Fruit fly (Drosophila melanogaster) whole organism, adult: ENCODE measurements around the gene CG31776.

Source experiments
- CG11617 ChIP-seq: fragments of 200-800 bp; sonication (Bioruptor generic); optimal IDR thresholded peaks from 2 replicates; lab custom pipeline; 2017; ENCODE audit warnings: mild to moderate bottlenecking, missing biosample characterization, missing genetic modification reagents, missing genetic modification characterization
- CG12768 ChIP-seq: fragments of 200-800 bp; sonication (Bioruptor generic); optimal IDR thresholded peaks from 2 replicates; lab custom pipeline; 2017; ENCODE audit warnings: missing biosample characterization, missing genetic modification characterization, mild to moderate bottlenecking, moderate library complexity, missing genetic modification reagents
- CG14711 ChIP-seq: fragments of 200-800 bp; sonication (Bioruptor generic); optimal IDR thresholded peaks from 2 replicates; lab custom pipeline; 2018; ENCODE audit warnings: missing biosample characterization, mild to moderate bottlenecking, missing genetic modification characterization, moderate library complexity
- CG1620 ChIP-seq: fragments of 200-800 bp; sonication (Bioruptor generic); optimal IDR thresholded peaks from 2 replicates; lab custom pipeline; 2016; ENCODE audit warnings: missing biosample characterization, missing genetic modification characterization
- CG33017 ChIP-seq: fragments of 200-800 bp; sonication (Bioruptor generic); optimal IDR thresholded peaks from 2 replicates; lab custom pipeline; 2018; ENCODE audit warnings: missing biosample characterization, mild to moderate bottlenecking, missing genetic modification characterization, moderate library complexity
- CG5204 ChIP-seq: fragments of 200-800 bp; sonication (Bioruptor generic); optimal IDR thresholded peaks from 2 replicates; lab custom pipeline; 2016; ENCODE audit warnings: missing biosample characterization, missing genetic modification characterization
- CG7045 ChIP-seq: fragments of 200-800 bp; sonication (Bioruptor generic); optimal IDR thresholded peaks from 2 replicates; lab custom pipeline; 2017; ENCODE audit warnings: missing biosample characterization, mild to moderate bottlenecking, missing genetic modification characterization
- CG7101 ChIP-seq: fragments of 200-800 bp; sonication (Bioruptor generic); optimal IDR thresholded peaks from 2 replicates; lab custom pipeline; 2018; ENCODE audit warnings: missing biosample characterization, mild to moderate bottlenecking, missing genetic modification characterization, moderate library complexity
- Clk ChIP-seq: fragments of 200-800 bp; sonication (Bioruptor generic); optimal IDR thresholded peaks from 2 replicates; lab custom pipeline; 2017; ENCODE audit warnings: missing biosample characterization, missing genetic modification characterization
- Crg-1 ChIP-seq: fragments of 200-800 bp; sonication (Bioruptor generic); optimal IDR thresholded peaks from 2 replicates; lab custom pipeline; 2016; ENCODE audit warnings: missing biosample characterization, missing genetic modification characterization
- Hr96 ChIP-seq: fragments of 200-800 bp; sonication (Bioruptor generic); optimal IDR thresholded peaks from 2 replicates; lab custom pipeline; 2016; ENCODE audit warnings: missing biosample characterization, missing genetic modification characterization
- Mnt ChIP-seq: fragments of 200-800 bp; sonication (Bioruptor generic); optimal IDR thresholded peaks from 2 replicates; lab custom pipeline; 2016; ENCODE audit warnings: missing biosample characterization, mild to moderate bottlenecking, missing genetic modification characterization
- bab1 ChIP-seq: fragments of 200-800 bp; sonication (Bioruptor generic); optimal IDR thresholded peaks from 3 replicates; lab custom pipeline; 2019; ENCODE audit warnings: missing biosample characterization, mild to moderate bottlenecking, missing genetic modification characterization, moderate library complexity
- cic ChIP-seq: fragments of 200-800 bp; sonication (Bioruptor generic); optimal IDR thresholded peaks from 2 replicates; lab custom pipeline; 2017; ENCODE audit warnings: missing biosample characterization, mild to moderate bottlenecking, missing genetic modification characterization, moderate library complexity
- cnc ChIP-seq, 2 experiments: fragments of >200 bp; optimal IDR thresholded peaks; 2 replicates each; lab custom pipeline; 2017
- kay ChIP-seq: fragments of 200-800 bp; sonication (Bioruptor generic); peaks from one replicate; lab custom pipeline; 2016; ENCODE audit warnings: missing biosample characterization, missing genetic modification characterization, borderline replicate concordance
- ovo ChIP-seq: fragments of 200-800 bp; sonication (Bioruptor generic); optimal IDR thresholded peaks from 2 replicates; lab custom pipeline; 2016; ENCODE audit warnings: missing biosample characterization, missing genetic modification characterization
- pad ChIP-seq: fragments of 200-800 bp; sonication (Bioruptor generic); optimal IDR thresholded peaks from 3 replicates; lab custom pipeline; 2017; ENCODE audit warnings: missing biosample characterization, missing genetic modification characterization, mild to moderate bottlenecking, moderate library complexity, missing genetic modification reagents
- tj ChIP-seq: fragments of 200-800 bp; sonication (Bioruptor generic); optimal IDR thresholded peaks from 3 replicates; lab custom pipeline; 2017; ENCODE audit warnings: missing biosample characterization, mild to moderate bottlenecking, missing genetic modification characterization, moderate library complexity
- toe ChIP-seq: fragments of 200-800 bp; sonication (Bioruptor generic); optimal IDR thresholded peaks from 2 replicates; lab custom pipeline; 2016; ENCODE audit warnings: missing biosample characterization, missing genetic modification characterization

Gene CG31776

dm6 chr2L:3441673-3442072 lies 28.3 kb upstream of the CG31776 start:
- TF ChIP-seq cic: no peak
- no peak for TF ChIP-seq toe (GFP tag; lab: Kevin White, UChicago)

DNA sequence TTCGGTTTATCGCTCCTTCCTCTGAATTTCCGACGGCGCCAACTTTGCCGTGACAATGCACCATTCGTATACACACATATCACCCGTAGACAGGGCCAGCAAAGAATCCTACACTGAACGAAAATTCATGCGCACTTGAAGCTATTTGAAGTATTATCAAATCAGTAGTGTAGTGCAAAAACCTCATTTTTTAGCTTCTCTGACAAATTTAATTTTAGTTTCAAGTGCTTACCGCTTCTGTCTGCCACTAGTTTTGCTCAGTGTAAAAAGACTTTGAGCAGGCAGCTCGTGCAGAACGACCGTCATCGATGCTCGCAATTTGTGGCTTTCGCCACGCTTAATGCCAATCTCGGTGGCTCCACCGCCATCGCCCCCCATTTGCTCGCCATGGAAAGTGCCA lies 25.2 kb upstream of the CG31776 start:
- TF ChIP-seq Crg-1 (no peak), toe (GFP tag; lab: Kevin White, UChicago) (no peak), Mnt (GFP tag; lab: Kevin White, UChicago) (no peak)

DNA sequence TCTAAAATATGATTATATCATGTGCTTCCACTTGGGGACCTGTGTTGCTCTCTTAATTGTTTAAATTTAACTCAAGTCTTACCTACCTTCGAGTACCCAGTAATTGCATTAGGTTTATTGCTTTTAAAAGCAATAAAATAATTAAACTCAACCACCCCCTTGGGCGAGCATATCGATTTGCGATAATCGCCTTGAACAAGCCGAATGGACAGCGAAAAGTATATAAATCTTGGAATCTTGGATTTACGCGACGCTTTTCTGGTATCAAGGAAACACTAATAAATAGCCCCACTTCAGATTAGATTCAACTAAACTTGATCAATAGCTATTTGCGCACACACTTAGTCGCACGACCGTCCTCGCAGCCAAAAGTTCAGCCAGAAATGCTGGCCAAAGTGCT lies 24.3 kb upstream of the CG31776 start, which contains the start of gene CG2772:
Gene CG2772 (plus strand): TSS at position 338 of the 400 bp plus-strand sequence.
- TF ChIP-seq toe (GFP tag; lab: Kevin White, UChicago) (no peak), kay (GFP tag; lab: Kevin White, UChicago) (peak; percentile 11)

- TF ChIP-seq bab1 (GFP tag; lab: Kevin White, UChicago): peak; percentile 49
- TF ChIP-seq CG12768 (GFP tag; lab: Kevin White, UChicago): no peak
- no peak for TF ChIP-seq toe (GFP tag; lab: Kevin White, UChicago)
- no peak for TF ChIP-seq Mnt (GFP tag; lab: Kevin White, UChicago)
These were observed 20.2 kb upstream of the CG31776 start, which contains the start of gene Snx1 for dm6 chr2L:3449555-3450320. Gene Snx1, plus strand, starts transcription at chr2L:3449683.

dm6 chr2L:3452286-3452685 lies 17.7 kb upstream of the CG31776 start, which contains the start of gene CG12795:
Gene CG12795, plus strand, starts transcription at chr2L:3452466.
- TF ChIP-seq cic (no peak), toe (GFP tag; lab: Kevin White, UChicago) (no peak), CG5204 (no peak), pad (no peak), CG11617 (GFP tag; lab: Kevin White, UChicago) (no peak), kay (GFP tag; lab: Kevin White, UChicago) (no peak), bab1 (GFP tag; lab: Kevin White, UChicago) (peak; percentile 44), CG1620 (GFP tag; lab: Kevin White, UChicago) (no peak), Hr96 (GFP tag; lab: Kevin White, UChicago) (no peak), CG7045 (GFP tag; lab: Kevin White, UChicago) (no peak), ovo (no peak), CG7101 (tag; lab: Kevin White, UChicago) (no peak), CG14711 (tag; lab: Kevin White, UChicago) (no peak), cnc (optimal IDR thresholded peaks at IDR 0.05; lab: Kevin White, UChicago) (peak in 1 of 2 experiments; percentile 91), tj (GFP tag; lab: Kevin White, UChicago) (no peak), Clk (GFP tag; lab: Kevin White, UChicago) (no peak)

dm6 chr2L:3457007-3457406 lies 13.0 kb upstream of the CG31776 start, which contains the start of the genes Cog3 and Sec5:
Gene Cog3, minus strand, starts transcription at chr2L:3457064.
Gene Sec5, plus strand, starts transcription at chr2L:3457302.
- TF ChIP-seq cnc (optimal IDR thresholded peaks at IDR 0.05; lab: Kevin White, UChicago) (no peak), cic (peak; percentile 15), pad (peak; percentile 77), CG33017 (tag; lab: Kevin White, UChicago) (peak; percentile 74), ovo (peak; percentile 48), Crg-1 (peak; percentile 85), Clk (GFP tag; lab: Kevin White, UChicago) (peak; percentile 70), bab1 (GFP tag; lab: Kevin White, UChicago) (peak; percentile 43), toe (GFP tag; lab: Kevin White, UChicago) (no peak), Hr96 (GFP tag; lab: Kevin White, UChicago) (no peak), CG5204 (no peak), Mnt (GFP tag; lab: Kevin White, UChicago) (peak; percentile 77), tj (GFP tag; lab: Kevin White, UChicago) (peak; percentile 54), CG1620 (GFP tag; lab: Kevin White, UChicago) (peak; percentile 75), CG12768 (GFP tag; lab: Kevin White, UChicago) (peak; percentile 83), CG11617 (GFP tag; lab: Kevin White, UChicago) (peak; percentile 62), CG14711 (tag; lab: Kevin White, UChicago) (peak; percentile 73), CG7045 (GFP tag; lab: Kevin White, UChicago) (peak; percentile 66), CG7101 (tag; lab: Kevin White, UChicago) (peak; percentile 84)

DNA sequence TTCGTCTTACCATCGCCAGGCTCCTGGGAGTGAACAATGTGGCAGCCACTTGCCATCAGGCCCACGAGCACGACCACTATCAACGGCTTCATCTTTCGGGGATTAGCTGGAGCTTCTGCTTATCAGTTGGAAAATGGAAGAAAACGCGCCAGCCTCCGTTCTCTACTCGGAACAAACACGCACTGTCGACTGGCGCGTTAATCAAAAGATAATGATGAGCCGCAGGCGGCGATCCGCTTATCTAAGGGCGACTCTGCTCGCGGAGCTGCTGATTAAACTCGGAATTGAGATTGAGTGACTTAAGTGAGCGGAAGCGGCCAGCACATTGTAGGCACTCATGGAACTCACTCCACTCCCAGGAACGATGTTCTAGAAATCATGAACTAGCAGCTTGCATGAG lies 8.2 kb upstream of the CG31776 start, which contains the start of gene CG3246:
Gene CG3246 (minus strand): TSS at position 193 of the 400 bp plus-strand sequence.
- TF ChIP-seq CG14711 (tag; lab: Kevin White, UChicago) (no peak), CG1620 (GFP tag; lab: Kevin White, UChicago) (no peak), Clk (GFP tag; lab: Kevin White, UChicago) (no peak), Mnt (GFP tag; lab: Kevin White, UChicago) (peak; percentile 0), CG11617 (GFP tag; lab: Kevin White, UChicago) (no peak), cnc (optimal IDR thresholded peaks at IDR 0.05; lab: Kevin White, UChicago) (no peak), CG33017 (tag; lab: Kevin White, UChicago) (no peak), pad (no peak), Crg-1 (no peak)
